Fruit fly (Drosophila melanogaster) whole organism, wandering third instar larva: ENCODE measurements around the gene TrpRS.

Experiments used
- Dfd ChIP-seq: fragments of >200 bp; optimal IDR thresholded peaks from 2 replicates; lab custom pipeline; 2017; ENCODE audit warnings: missing biosample characterization, missing genetic modification characterization
- brk ChIP-seq: fragments of 200-800 bp; sonication (Bioruptor generic); optimal IDR thresholded peaks from 2 replicates; lab custom pipeline; 2016; ENCODE audit warnings: missing biosample characterization, mild to moderate bottlenecking, missing genetic modification characterization
- psq ChIP-seq: fragments of 200-800 bp; sonication (Bioruptor generic); optimal IDR thresholded peaks from 3 replicates; lab custom pipeline; 2017; ENCODE audit warnings: missing biosample characterization, mild to moderate bottlenecking, missing genetic modification characterization, moderate library complexity

dm6 chr3R:9222355-9222754 is 44.3 kb downstream of the TrpRS start:
- TF ChIP-seq Dfd (GFP tag; lab: Kevin White, UChicago) (no peak), brk (no peak), psq (GFP tag; lab: Kevin White, UChicago) (no peak)
